Worm (Caenorhabditis elegans) whole organism, late embryonic: Measurements from ENCODE around the gene set-30.

ENCODE experiments used
- ama-1 ChIP-seq: fragments of 150-350 bp; optimal IDR thresholded peaks from 2 replicates; lab custom pipeline; 2014
- ceh-31 ChIP-seq: sonication (generic microtip); optimal IDR thresholded peaks from 2 replicates; lab custom pipeline; 2016; ENCODE audit warnings: missing genetic modification characterization, missing compliant biosample characterization
- ceh-48 ChIP-seq: sonication (generic microtip); optimal IDR thresholded peaks from 2 replicates; lab custom pipeline; 2016; ENCODE audit warnings: missing genetic modification characterization, inconsistent platforms, missing compliant biosample characterization
- che-1 ChIP-seq: sonication (generic microtip); optimal IDR thresholded peaks from 2 replicates; lab custom pipeline; 2016; ENCODE audit warnings: mild to moderate bottlenecking, missing genetic modification characterization, missing compliant biosample characterization
- dmd-4 ChIP-seq: sonication (generic microtip); optimal IDR thresholded peaks from 2 replicates; lab custom pipeline; 2016; ENCODE audit warnings: borderline replicate concordance, missing genetic modification characterization, missing compliant biosample characterization
- dve-1 ChIP-seq: sonication (generic microtip); optimal IDR thresholded peaks from 2 replicates; lab custom pipeline; 2017; ENCODE audit warnings: antibody characterized with exemption, mild to moderate bottlenecking, missing genetic modification characterization, missing compliant biosample characterization
- fkh-10 ChIP-seq: fragments of 150-350 bp; optimal IDR thresholded peaks from 2 replicates; lab custom pipeline; 2014; ENCODE audit warnings: missing biosample characterization, missing genetic modification reagents, missing genetic modification characterization
- hlh-30 ChIP-seq: sonication (generic microtip); optimal IDR thresholded peaks from 2 replicates; lab custom pipeline; 2017; ENCODE audit warnings: antibody characterized with exemption, missing genetic modification characterization, missing compliant biosample characterization; ENCODE audit not compliant: insufficient read depth
- lim-6 ChIP-seq: sonication (generic microtip); optimal IDR thresholded peaks from 2 replicates; lab custom pipeline; 2016; ENCODE audit warnings: missing genetic modification characterization, missing compliant biosample characterization
- nhr-11 ChIP-seq: fragments of 150-350 bp; optimal IDR thresholded peaks from 2 replicates; lab custom pipeline; 2014; ENCODE audit warnings: missing biosample characterization, missing genetic modification characterization
- nhr-232 ChIP-seq: sonication (generic microtip); optimal IDR thresholded peaks from 2 replicates; lab custom pipeline; 2016; ENCODE audit warnings: missing genetic modification characterization, missing compliant biosample characterization
- tbx-7 ChIP-seq: sonication (generic microtip); optimal IDR thresholded peaks from 2 replicates; lab custom pipeline; 2016; ENCODE audit warnings: missing genotype, missing genetic modification characterization, missing compliant biosample characterization
- zip-5 ChIP-seq: sonication (generic microtip); optimal IDR thresholded peaks from 2 replicates; lab custom pipeline; 2016; ENCODE audit warnings: missing genetic modification characterization, missing compliant biosample characterization
- ztf-16 ChIP-seq: sonication (generic microtip); optimal IDR thresholded peaks from 2 replicates; lab custom pipeline; 2017; ENCODE audit warnings: missing genetic modification characterization, missing compliant biosample characterization

DNA sequence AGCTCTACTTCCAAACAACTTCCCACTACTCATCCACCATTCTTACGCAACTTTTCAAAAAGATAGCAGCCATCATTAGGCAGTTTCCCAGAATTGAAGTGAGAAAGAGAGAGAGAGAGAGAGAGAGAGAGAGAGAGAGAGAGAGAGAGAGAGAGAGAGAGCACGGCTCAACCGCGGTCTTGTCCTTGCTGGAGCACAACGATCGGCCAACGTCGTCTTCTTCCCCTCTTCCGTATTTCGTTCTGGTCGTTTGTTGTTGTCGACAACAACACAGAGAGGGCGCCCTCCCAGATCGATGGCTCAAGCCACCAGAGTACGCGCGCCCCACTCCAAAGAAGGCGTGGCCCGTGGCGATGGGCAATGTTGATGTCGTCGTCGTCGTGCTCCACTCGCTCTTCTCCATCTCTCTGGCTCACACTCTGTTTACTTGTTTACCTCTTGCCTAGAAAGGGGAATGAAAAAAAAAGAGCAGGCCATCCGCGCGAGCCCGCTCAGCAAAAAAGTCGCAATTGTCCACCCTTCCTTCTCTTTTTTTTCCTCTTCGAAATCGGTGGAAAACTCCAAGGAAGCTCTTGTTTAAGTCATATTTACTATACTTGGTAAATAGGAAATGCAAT lies 17.0 kb upstream of the set-30 start:
- TF ChIP-seq nhr-232 (tag; lab: Kevin White, UChicago) (no peak), fkh-10 (GFP tag; lab: Kevin White, UChicago) (no peak), hlh-30 (tag; lab: Kevin White, UChicago) (no peak), ztf-16 (tag; lab: Kevin White, UChicago) (no peak), zip-5 (tag; lab: Kevin White, UChicago) (no peak), che-1 (tag; lab: Kevin White, UChicago) (no peak), ceh-48 (no peak), lim-6 (tag; lab: Kevin White, UChicago) (no peak), dve-1 (tag; lab: Kevin White, UChicago) (no peak), ama-1 (no peak), ceh-31 (peak; percentile 12), nhr-11 (tag; lab: Kevin White, UChicago) (no peak), tbx-7 (tag; lab: Kevin White, UChicago) (no peak), dmd-4 (tag; lab: Kevin White, UChicago) (no peak)
